Worm (Caenorhabditis elegans) whole organism, mixed stage, embryonic: ENCODE data around the gene rgs-6.

ENCODE experiments used
- lin-32 ChIP-seq: fragments of 200-800 bp; sonication (Bioruptor generic); optimal IDR thresholded peaks from 2 replicates; lab custom pipeline; 2018; ENCODE audit warnings: mild to moderate bottlenecking, missing genetic modification characterization, missing compliant biosample characterization
- nhr-28 ChIP-seq: fragments of 150-350 bp; optimal IDR thresholded peaks from 2 replicates; lab custom pipeline; 2014; ENCODE audit warnings: missing biosample characterization, missing genetic modification characterization
- pha-4 ChIP-seq: fragments of 150-350 bp; optimal IDR thresholded peaks from 2 replicates; lab custom pipeline; 2018; ENCODE audit warnings: missing biosample characterization, missing genetic modification reagents, missing genetic modification characterization
- sptf-1 ChIP-seq: sonication (generic microtip); optimal IDR thresholded peaks from 2 replicates; lab custom pipeline; 2017; ENCODE audit warnings: mild to moderate bottlenecking, missing genetic modification characterization, moderate library complexity, missing compliant biosample characterization
- unc-39 ChIP-seq: fragments of 150-350 bp; optimal IDR thresholded peaks from 2 replicates; lab custom pipeline; 2014; ENCODE audit warnings: missing biosample characterization, missing genetic modification characterization
- ztf-11 ChIP-seq: fragments of 150-350 bp; optimal IDR thresholded peaks from 2 replicates; lab custom pipeline; 2014; ENCODE audit warnings: missing biosample characterization, missing genetic modification characterization

DNA sequence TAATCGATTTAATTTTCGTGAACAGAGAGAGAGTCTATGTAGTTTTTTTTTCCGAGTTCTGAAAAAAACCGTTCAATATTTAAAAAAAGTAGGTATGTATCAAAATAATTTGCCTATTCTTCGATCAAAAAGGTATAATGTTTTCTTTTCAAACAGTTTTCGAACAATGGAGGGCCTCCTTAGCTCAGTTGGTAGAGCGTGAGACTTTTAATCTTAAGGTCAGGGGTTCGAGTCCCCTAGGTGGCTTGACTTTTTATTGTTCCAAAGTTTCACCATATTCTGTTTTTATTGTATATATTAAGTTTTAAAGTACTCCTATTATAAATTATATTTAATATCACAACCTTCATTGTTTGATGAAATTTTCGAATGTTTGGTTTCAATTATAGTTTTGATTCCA is 20.1 kb downstream of the rgs-6 start:
- TF ChIP-seq ztf-11 (tag; lab: Kevin White, UChicago) (no peak), nhr-28 (tag; lab: Kevin White, UChicago) (no peak), unc-39 (tag; lab: Kevin White, UChicago) (no peak), sptf-1 (tag; lab: Kevin White, UChicago) (no peak), pha-4 (tag; lab: Kevin White, UChicago) (no peak), lin-32 (GFP tag; lab: Kevin White, UChicago) (no peak)
